Fruit fly (Drosophila melanogaster) whole organism, pupa: ENCODE results near the gene Gr93c.

Source experiments
- CG10348 ChIP-seq: fragments of 200-800 bp; sonication (Bioruptor generic); IDR thresholded peaks from 2 replicates; pipeline ENCODE4 v1.3.6; 2022; ENCODE audit warnings: missing biosample characterization, missing genetic modification characterization
- CG12605 ChIP-seq: fragments of 200-800 bp; sonication (Bioruptor generic); IDR thresholded peaks from 2 replicates; pipeline ENCODE4 v1.3.6; 2022; ENCODE audit warnings: missing biosample characterization, missing genetic modification characterization
- CG13204 ChIP-seq: fragments of 200-800 bp; sonication (Bioruptor generic); optimal IDR thresholded peaks from 2 replicates; lab custom pipeline; 2018; ENCODE audit warnings: missing biosample characterization, mild to moderate bottlenecking, missing genetic modification characterization, moderate library complexity
- CG14655 ChIP-seq: fragments of 200-800 bp; sonication (Bioruptor generic); optimal IDR thresholded peaks from 3 replicates; lab custom pipeline; 2017; ENCODE audit warnings: mild to moderate bottlenecking, missing biosample characterization, missing genetic modification reagents, missing genetic modification characterization
- CG15710 ChIP-seq: fragments of 200-800 bp; sonication (Bioruptor generic); optimal IDR thresholded peaks from 2 replicates; lab custom pipeline; 2018; ENCODE audit warnings: missing biosample characterization, mild to moderate bottlenecking, missing genetic modification characterization, moderate library complexity
- CG17806 ChIP-seq: fragments of 200-800 bp; sonication (Bioruptor generic); optimal IDR thresholded peaks from 2 replicates; lab custom pipeline; 2018; ENCODE audit warnings: missing biosample characterization, mild to moderate bottlenecking, missing genetic modification characterization, moderate library complexity
- CG32121 ChIP-seq: fragments of 200-800 bp; sonication (Bioruptor generic); IDR thresholded peaks from 2 replicates; pipeline ENCODE4 v1.3.6; 2022; ENCODE audit warnings: missing biosample characterization, missing genetic modification characterization
- CG34367 ChIP-seq: fragments of 200-800 bp; sonication (Bioruptor generic); optimal IDR thresholded peaks from 2 replicates; lab custom pipeline; 2018; ENCODE audit warnings: missing biosample characterization, mild to moderate bottlenecking, missing genetic modification characterization
- CG4496 ChIP-seq: fragments of 200-800 bp; sonication (Bioruptor generic); IDR thresholded peaks from 3 replicates; pipeline ENCODE4 v1.3.6; 2022; ENCODE audit warnings: missing biosample characterization, missing genetic modification characterization
- CG8159 ChIP-seq: fragments of 200-800 bp; sonication (Bioruptor generic); optimal IDR thresholded peaks from 3 replicates; lab custom pipeline; 2018; ENCODE audit warnings: missing biosample characterization, mild to moderate bottlenecking, missing genetic modification characterization, moderate library complexity
- CG8301 ChIP-seq: fragments of 200-800 bp; sonication (Bioruptor generic); optimal IDR thresholded peaks from 2 replicates; lab custom pipeline; 2018; ENCODE audit warnings: missing biosample characterization, mild to moderate bottlenecking, missing genetic modification characterization
- CG9948 ChIP-seq: fragments of 200-800 bp; sonication (Bioruptor generic); optimal IDR thresholded peaks from 2 replicates; lab custom pipeline; 2018; ENCODE audit warnings: missing biosample characterization, mild to moderate bottlenecking, missing genetic modification characterization, moderate library complexity
- D1 ChIP-seq: fragments of 200-800 bp; sonication (Bioruptor generic); optimal IDR thresholded peaks from 2 replicates; lab custom pipeline; 2018; ENCODE audit warnings: missing biosample characterization, mild to moderate bottlenecking, missing genetic modification characterization, moderate library complexity
- EcR ChIP-seq: fragments of 200-800 bp; sonication (Bioruptor generic); optimal IDR thresholded peaks from 3 replicates; lab custom pipeline; 2019; ENCODE audit warnings: missing biosample characterization, missing genetic modification characterization, mild to moderate bottlenecking, moderate library complexity, missing genetic modification reagents
- Ets98B ChIP-seq: fragments of 200-800 bp; sonication (Bioruptor generic); IDR thresholded peaks from 2 replicates; pipeline ENCODE4 v1.3.6; 2022; ENCODE audit warnings: missing biosample characterization, missing genetic modification characterization
- Pif1A ChIP-seq: fragments of 200-800 bp; sonication (Bioruptor generic); optimal IDR thresholded peaks from 3 replicates; lab custom pipeline; 2016; ENCODE audit warnings: missing biosample characterization, missing genetic modification characterization
- Pif1B ChIP-seq: fragments of 200-800 bp; sonication (Bioruptor generic); optimal IDR thresholded peaks from 3 replicates; lab custom pipeline; 2016; ENCODE audit warnings: missing biosample characterization, missing genetic modification characterization
- Snoo ChIP-seq: fragments of 200-800 bp; sonication (Bioruptor generic); optimal IDR thresholded peaks from 3 replicates; lab custom pipeline; 2017; ENCODE audit warnings: missing biosample characterization, mild to moderate bottlenecking, missing genetic modification characterization, inconsistent platforms
- fd96Ca ChIP-seq: fragments of 200-800 bp; sonication (Bioruptor generic); IDR thresholded peaks from 3 replicates; pipeline ENCODE4 v1.3.6; 2022; ENCODE audit warnings: missing biosample characterization, missing genetic modification characterization
- gl ChIP-seq: fragments of 200-800 bp; sonication (Bioruptor generic); optimal IDR thresholded peaks from 2 replicates; lab custom pipeline; 2018; ENCODE audit warnings: missing biosample characterization, mild to moderate bottlenecking, missing genetic modification characterization
- rn ChIP-seq: fragments of 200-800 bp; sonication (Bioruptor generic); IDR thresholded peaks from 2 replicates; pipeline ENCODE4 v1.3.6; 2022; ENCODE audit warnings: missing biosample characterization, missing genetic modification characterization

The Gr93c gene

dm6 chr3R:21869464-21870100 lies 24.5 kb upstream of the Gr93c start, which contains the start of gene CG31174:
TSS of gene CG31174 (minus strand) at chr3R:21869514.
- TF ChIP-seq Snoo (tag; lab: Kevin White, UChicago) (no peak), CG9948 (tag; lab: Kevin White, UChicago) (no peak), D1 (tag; lab: Kevin White, UChicago) (no peak), CG34367 (tag; lab: Kevin White, UChicago) (no peak), CG10348 (GFP tag; lab: Robert Waterston, UW) (no peak), Pif1B (GFP tag; lab: Kevin White, UChicago) (no peak), Ets98B (GFP tag; lab: Robert Waterston, UW) (no peak), CG13204 (GFP tag; lab: Kevin White, UChicago) (no peak), CG8159 (tag; lab: Kevin White, UChicago) (no peak), CG12605 (GFP tag; lab: Robert Waterston, UW) (no peak), CG8301 (no peak), CG15710 (no peak), CG32121 (GFP tag; lab: Robert Waterston, UW) (no peak), CG4496 (GFP tag; lab: Robert Waterston, UW) (no peak), rn (GFP tag; lab: Robert Waterston, UW) (no peak), gl (tag; lab: Kevin White, UChicago) (no peak), fd96Ca (no peak), EcR (no peak), CG14655 (GFP tag; lab: Kevin White, UChicago) (no peak), Pif1A (no peak)

dm6 chr3R:21867819-21868218 lies 22.8 kb upstream of the Gr93c start, which contains the start of the genes CG6569 and Cby:
TSS of gene CG6569 (minus strand) at chr3R:21867919.
TSS of gene Cby (plus strand) at chr3R:21868003.
- no peak for TF ChIP-seq CG8159 (tag; lab: Kevin White, UChicago)
- TF ChIP-seq CG17806 (tag; lab: Kevin White, UChicago) = no peak
- TF ChIP-seq Snoo (tag; lab: Kevin White, UChicago) = no peak
- TF ChIP-seq CG15710 = no peak
- no peak for TF ChIP-seq CG14655 (GFP tag; lab: Kevin White, UChicago)
- TF ChIP-seq D1 (tag; lab: Kevin White, UChicago) = no peak
- no peak for TF ChIP-seq fd96Ca
- TF ChIP-seq CG10348 (GFP tag; lab: Robert Waterston, UW) = no peak
- no peak for TF ChIP-seq CG13204 (GFP tag; lab: Kevin White, UChicago)
- no peak for TF ChIP-seq Pif1B (GFP tag; lab: Kevin White, UChicago)
- no peak for TF ChIP-seq rn (GFP tag; lab: Robert Waterston, UW)
- TF ChIP-seq CG12605 (GFP tag; lab: Robert Waterston, UW) = no peak
- TF ChIP-seq CG32121 (GFP tag; lab: Robert Waterston, UW) = no peak
- TF ChIP-seq Ets98B (GFP tag; lab: Robert Waterston, UW) = no peak
- no peak for TF ChIP-seq CG34367 (tag; lab: Kevin White, UChicago)
- no peak for TF ChIP-seq CG9948 (tag; lab: Kevin White, UChicago)

dm6 chr3R:21864992-21865391 lies 19.9 kb upstream of the Gr93c start, which contains the start of gene lsn:
TSS of gene lsn (plus strand) at chr3R:21865168.
- TF ChIP-seq gl (tag; lab: Kevin White, UChicago) (no peak), CG9948 (tag; lab: Kevin White, UChicago) (no peak), CG10348 (GFP tag; lab: Robert Waterston, UW) (no peak), D1 (tag; lab: Kevin White, UChicago) (peak; percentile 46), Pif1B (GFP tag; lab: Kevin White, UChicago) (no peak), CG12605 (GFP tag; lab: Robert Waterston, UW) (no peak)
- TF ChIP-seq, all 21 proteins: peak for 1

dm6 chr3R:21864484-21864883 lies 19.4 kb upstream of the Gr93c start:
- TF ChIP-seq CG8159 (tag; lab: Kevin White, UChicago) = no peak
- TF ChIP-seq CG13204 (GFP tag; lab: Kevin White, UChicago) = no peak
- TF ChIP-seq CG8301 = no peak
- TF ChIP-seq rn (GFP tag; lab: Robert Waterston, UW) = no peak
- no peak for TF ChIP-seq CG14655 (GFP tag; lab: Kevin White, UChicago)
- no peak for TF ChIP-seq Snoo (tag; lab: Kevin White, UChicago)
- no peak for TF ChIP-seq Pif1A
- no peak for TF ChIP-seq CG17806 (tag; lab: Kevin White, UChicago)
- TF ChIP-seq CG32121 (GFP tag; lab: Robert Waterston, UW) = no peak
- no peak for TF ChIP-seq Pif1B (GFP tag; lab: Kevin White, UChicago)
- no peak for TF ChIP-seq gl (tag; lab: Kevin White, UChicago)
- no peak for TF ChIP-seq CG10348 (GFP tag; lab: Robert Waterston, UW)
- no peak for TF ChIP-seq EcR
- no peak for TF ChIP-seq D1 (tag; lab: Kevin White, UChicago)
- no peak for TF ChIP-seq fd96Ca
- no peak for TF ChIP-seq CG34367 (tag; lab: Kevin White, UChicago)
- TF ChIP-seq CG15710 = no peak
- TF ChIP-seq CG9948 (tag; lab: Kevin White, UChicago) = no peak
- TF ChIP-seq, all 21 proteins: peak for 0

dm6 chr3R:21863817-21864384 lies 18.8 kb upstream of the Gr93c start:
- TF ChIP-seq CG32121 (GFP tag; lab: Robert Waterston, UW) (0 out of 2 replicates have a peak, but pooled peaks have one; percentile 23), CG14655 (GFP tag; lab: Kevin White, UChicago) (peak; percentile 16), CG8159 (tag; lab: Kevin White, UChicago) (no peak)
